Fruit fly (Drosophila melanogaster): ENCODE measurements around the gene CG14435.

Gene CG14435

dm6 chrX:6854563-6854962 is 10.8 kb upstream of the CG14435 start (continued):
- TF ChIP-seq otp (GFP tag; IDR thresholded peaks at IDR 0.05): peak; percentile 80
- no peak for TF ChIP-seq knrl (GFP tag; IDR thresholded peaks at IDR 0.05; ENCODE audit: partially characterized antibody)
- TF ChIP-seq CG30431 (GFP tag; optimal IDR thresholded peaks at IDR 0.05): peak; percentile 71
- TF ChIP-seq fru (optimal IDR thresholded peaks at IDR 0.05): no peak
- 0 out of 2 replicates have a peak, but pooled peaks have one; percentile 40 for TF ChIP-seq peb (GFP tag; IDR thresholded peaks at IDR 0.05)
- TF ChIP-seq CG3407 (GFP tag; optimal IDR thresholded peaks at IDR 0.05): peak; percentile 69
- TF ChIP-seq CG12659 (GFP tag; optimal IDR thresholded peaks at IDR 0.05): peak; percentile 85
- peak; percentile 78 for TF ChIP-seq CG32772 (GFP tag; IDR thresholded peaks at IDR 0.05)
- no peak for TF ChIP-seq p53 (GFP tag; optimal IDR thresholded peaks at IDR 0.05)
- TF ChIP-seq CG6683 (GFP tag; optimal IDR thresholded peaks at IDR 0.05): peak; percentile 66
- peak; percentile 91 for TF ChIP-seq Drgx (GFP tag; IDR thresholded peaks at IDR 0.05)
- TF ChIP-seq Hey (tag; optimal IDR thresholded peaks at IDR 0.05): no peak
- peak; percentile 50 for TF ChIP-seq Spps (tag; optimal IDR thresholded peaks at IDR 0.05)
- TF ChIP-seq CG15601 (tag; optimal IDR thresholded peaks at IDR 0.05): peak; percentile 62
- TF ChIP-seq lilli (GFP tag; optimal IDR thresholded peaks at IDR 0.05): peak; percentile 88
- 0 out of 3 replicates have a peak, but pooled peaks have one; percentile 42 for TF ChIP-seq CG11560 (tag; IDR thresholded peaks at IDR 0.05)
- peak; percentile 91 for TF ChIP-seq ci (GFP tag; IDR thresholded peaks at IDR 0.05)
- TF ChIP-seq sqz (GFP tag; optimal IDR thresholded peaks at IDR 0.05): peak; percentile 69
- peak; percentile 15 for TF ChIP-seq shn (GFP tag; optimal IDR thresholded peaks at IDR 0.05)
- peak; percentile 82 for TF ChIP-seq CG18619 (GFP tag; optimal IDR thresholded peaks at IDR 0.05)
- TF ChIP-seq CG3838 (GFP tag; optimal IDR thresholded peaks at IDR 0.05): no peak
- peak in 1 of 2 experiments; percentile 76 for TF ChIP-seq Eip74EF (GFP tag; optimal IDR thresholded peaks at IDR 0.05)
- TF ChIP-seq CG8765 (GFP tag; IDR thresholded peaks at IDR 0.05): 0 out of 2 replicates have a peak, but pooled peaks have one; percentile 45
- TF ChIP-seq tgo (GFP tag; IDR thresholded peaks at IDR 0.05): peak; percentile 82
- peak; percentile 36 for TF ChIP-seq lbe (GFP tag; optimal IDR thresholded peaks at IDR 0.05)
- TF ChIP-seq CG4730 (GFP tag; IDR thresholded peaks at IDR 0.05): peak; percentile 68
- no peak for TF ChIP-seq Dll (GFP tag; IDR thresholded peaks at IDR 0.05; ENCODE audit: partially characterized antibody)
- TF ChIP-seq tll (GFP tag; optimal IDR thresholded peaks at IDR 0.05): no peak
- TF ChIP-seq lola (GFP tag; optimal IDR thresholded peaks at IDR 0.05): peak in 1 of 3 experiments; percentile 62
- peak; percentile 44 to 88 for TF ChIP-seq Hr51 (GFP tag; optimal IDR thresholded peaks at IDR 0.05)
- peak; percentile 67 for TF ChIP-seq CG1602 (GFP tag; optimal IDR thresholded peaks at IDR 0.05)
- TF ChIP-seq CG16813 (GFP tag; IDR thresholded peaks at IDR 0.05; ENCODE audit: partially characterized antibody): no peak
- peak; percentile 84 for TF ChIP-seq CG18262 (tag; optimal IDR thresholded peaks at IDR 0.05)
- TF ChIP-seq pzg (GFP tag; optimal IDR thresholded peaks at IDR 0.05): no peak
- peak; percentile 87 for TF ChIP-seq Meics (GFP tag; optimal IDR thresholded peaks at IDR 0.05)
- TF ChIP-seq nmo (GFP tag; optimal IDR thresholded peaks at IDR 0.05): peak; percentile 84
- TF ChIP-seq Usf (GFP tag; optimal IDR thresholded peaks at IDR 0.05): peak; percentile 29
- peak; percentile 69 for TF ChIP-seq Dbx (GFP tag; IDR thresholded peaks at IDR 0.05)
- TF ChIP-seq Doc2 (GFP tag; IDR thresholded peaks at IDR 0.05): no peak
- peak; percentile 92 for TF ChIP-seq CG11695 (GFP tag; IDR thresholded peaks at IDR 0.05)
- peak; percentile 56 to 87 for TF ChIP-seq bsh (GFP tag; optimal IDR thresholded peaks at IDR 0.05)
- peak; percentile 41 for TF ChIP-seq CG13894 (tag; optimal IDR thresholded peaks at IDR 0.05)
- no peak for TF ChIP-seq CG8478 (optimal IDR thresholded peaks at IDR 0.05)
- TF ChIP-seq jumu (GFP tag; optimal IDR thresholded peaks at IDR 0.05): peak; percentile 59
- peak; percentile 32 for TF ChIP-seq psq (GFP tag; optimal IDR thresholded peaks at IDR 0.05)
- peak; percentile 48 for TF ChIP-seq Jarid2 (GFP tag; optimal IDR thresholded peaks at IDR 0.05)
- TF ChIP-seq vfl (GFP tag; optimal IDR thresholded peaks at IDR 0.05): peak; percentile 72
- TF ChIP-seq CG34422 (GFP tag; IDR thresholded peaks at IDR 0.05): peak; percentile 77; the same call in 2 of the 3 replicates
- peak; percentile 31 for TF ChIP-seq ERR (GFP tag; optimal IDR thresholded peaks at IDR 0.05)
- peak; percentile 61; the same call in 1 of the 2 replicates for TF ChIP-seq wdn (GFP tag; IDR thresholded peaks at IDR 0.05)

Measured in whole organism, embryonic.